Fruit fly (Drosophila melanogaster) whole organism, prepupa: ENCODE measurements around the gene ppk16.
A peak's percentile ranks its signal among the peaks of the same experiment; 100 is the strongest.

Experiments used
- CG1621 ChIP-seq: fragments of 200-800 bp; sonication (Bioruptor generic); optimal IDR thresholded peaks from 3 replicates; lab custom pipeline; 2018; ENCODE audit warnings: missing biosample characterization, mild to moderate bottlenecking, missing genetic modification characterization
- CG3919 ChIP-seq: fragments of 200-800 bp; sonication (Bioruptor generic); optimal IDR thresholded peaks from 3 replicates; lab custom pipeline; 2016; ENCODE audit warnings: missing biosample characterization, missing genetic modification characterization
- CG7368 ChIP-seq: fragments of 200-800 bp; sonication (Bioruptor generic); optimal IDR thresholded peaks from 3 replicates; lab custom pipeline; 2016; ENCODE audit warnings: missing biosample characterization, missing genetic modification characterization
- CG8319 ChIP-seq: fragments of 200-800 bp; sonication (Bioruptor generic); optimal IDR thresholded peaks from 3 replicates; lab custom pipeline; 2016; ENCODE audit warnings: missing biosample characterization, missing genetic modification characterization
- Ets96B ChIP-seq: fragments of 200-800 bp; optimal IDR thresholded peaks from 2 replicates; lab custom pipeline; 2019; ENCODE audit warnings: missing biosample characterization, mild to moderate bottlenecking, missing genetic modification characterization, moderate library complexity
- Gug ChIP-seq: fragments of 200-800 bp; sonication (Bioruptor generic); IDR thresholded peaks from 2 replicates; pipeline ENCODE4 v1.3.6; 2022; ENCODE audit warnings: missing biosample characterization, missing genetic modification characterization
- Met ChIP-seq: fragments of 200-800 bp; sonication (Bioruptor generic); optimal IDR thresholded peaks from 3 replicates; lab custom pipeline; 2016; ENCODE audit warnings: missing biosample characterization, missing genetic modification characterization
- OdsH ChIP-seq: fragments of 200-800 bp; sonication (Bioruptor generic); optimal IDR thresholded peaks from 3 replicates; lab custom pipeline; 2016; ENCODE audit warnings: missing biosample characterization, missing genetic modification characterization
- Smox ChIP-seq: fragments of 200-800 bp; sonication (Bioruptor generic); optimal IDR thresholded peaks from 3 replicates; lab custom pipeline; 2016; ENCODE audit warnings: missing biosample characterization, missing genetic modification characterization
- achi ChIP-seq: fragments of 200-800 bp; sonication (Bioruptor generic); optimal IDR thresholded peaks from 3 replicates; lab custom pipeline; 2016; ENCODE audit warnings: missing biosample characterization, missing genetic modification characterization
- ss ChIP-seq, 2 experiments: fragments of 200-800 bp; sonication (Bioruptor generic); optimal IDR thresholded peaks; 2 replicates in 1 of 2; 3 replicates in 1 of 2; lab custom pipeline; 2017 to 2018; ENCODE audit warnings: mild to moderate bottlenecking in 2 of 2, missing biosample characterization in 2 of 2, missing genetic modification characterization in 2 of 2, moderate library complexity in 1 of 2

- TF ChIP-seq Smox (GFP tag; lab: Kevin White, UChicago) (no peak), CG8319 (no peak), Ets96B (tag; lab: Kevin White, UChicago) (no peak), CG7368 (GFP tag; lab: Kevin White, UChicago) (no peak), ss (GFP tag; optimal IDR thresholded peaks at IDR 0.05; lab: Kevin White, UChicago) (peak in 1 of 2 experiments; percentile 31), OdsH (peak; percentile 9), achi (GFP tag; lab: Kevin White, UChicago) (no peak), Met (no peak), Gug (GFP tag; lab: Robert Waterston, UW) (no peak), CG3919 (GFP tag; lab: Kevin White, UChicago) (no peak), CG1621 (tag; lab: Kevin White, UChicago) (peak; percentile 1)
Observed at dm6 chr2L:9785917-9786432, 11.1 kb upstream of the ppk16 start.
